Fruit fly (Drosophila melanogaster): ENCODE results near the gene Cyp4ae1.

The Cyp4ae1 gene

DNA sequence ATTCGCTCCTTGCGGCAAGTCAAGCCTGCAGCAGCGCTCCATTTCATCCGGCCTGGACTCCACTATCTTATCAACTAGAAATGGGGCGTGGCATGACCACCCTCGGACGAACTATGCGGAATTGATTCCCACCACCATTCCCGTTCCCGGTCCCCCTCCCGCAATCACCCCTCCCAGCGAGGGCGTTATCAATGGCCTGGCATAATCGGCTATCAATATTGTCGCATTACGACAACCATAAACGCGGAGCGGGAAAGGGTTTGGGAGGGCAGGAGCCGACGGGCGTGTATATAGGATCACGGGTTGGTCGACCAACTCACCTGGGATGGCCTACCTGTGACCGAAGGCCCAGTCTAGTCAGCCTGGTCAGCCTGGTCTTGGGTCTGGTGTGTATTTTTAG lies 14.4 kb downstream of the Cyp4ae1 start:
- TF ChIP-seq CG2120 (GFP tag; optimal IDR thresholded peaks at IDR 0.05) (no peak), CG7745 (tag; optimal IDR thresholded peaks at IDR 0.05) (no peak), CG34422 (GFP tag; IDR thresholded peaks at IDR 0.05) (no peak), sens (GFP tag) (peak; percentile 16), CG8290 (GFP tag; optimal IDR thresholded peaks at IDR 0.05) (no peak), CG8290 (tag; optimal IDR thresholded peaks at IDR 0.05) (peak in 1 of 2 experiments; percentile 8), Xbp1 (GFP tag; optimal IDR thresholded peaks at IDR 0.05) (no peak), D19B (GFP tag; optimal IDR thresholded peaks at IDR 0.05) (no peak), CG1602 (GFP tag; optimal IDR thresholded peaks at IDR 0.05) (no peak), sc (optimal IDR thresholded peaks at IDR 0.05) (no peak), sc (GFP tag; optimal IDR thresholded peaks at IDR 0.05) (no peak), CG10565 (GFP tag; optimal IDR thresholded peaks at IDR 0.05) (no peak), Fer1 (GFP tag; optimal IDR thresholded peaks at IDR 0.05) (no peak), CG4424 (GFP tag; optimal IDR thresholded peaks at IDR 0.05) (no peak), Med (GFP tag) (peak; percentile 50), ind (GFP tag; optimal IDR thresholded peaks at IDR 0.05) (no peak), Pdp1 (GFP tag; optimal IDR thresholded peaks at IDR 0.05) (peak in 1 of 2 experiments; percentile 54), CG6854 (GFP tag; optimal IDR thresholded peaks at IDR 0.05) (no peak), crol (GFP tag; IDR thresholded peaks at IDR 0.05) (peak; percentile 66), Mrtf (GFP tag; IDR thresholded peaks at IDR 0.05) (no peak), eve (GFP tag; optimal IDR thresholded peaks at IDR 0.05) (no peak), Hand (GFP tag; optimal IDR thresholded peaks at IDR 0.05) (no peak), bcd (GFP tag; optimal IDR thresholded peaks at IDR 0.05) (no peak), CG18262 (tag; optimal IDR thresholded peaks at IDR 0.05) (no peak), sug (tag; optimal IDR thresholded peaks at IDR 0.05) (peak; percentile 69), Dbx (GFP tag; IDR thresholded peaks at IDR 0.05) (no peak), grau (tag; optimal IDR thresholded peaks at IDR 0.05) (no peak), CG18764 (GFP tag; optimal IDR thresholded peaks at IDR 0.05) (no peak), tio (GFP tag; optimal IDR thresholded peaks at IDR 0.05) (no peak), CG6272 (GFP tag; IDR thresholded peaks at IDR 0.05) (no peak), Mad (GFP tag; optimal IDR thresholded peaks at IDR 0.05) (no peak), ci (GFP tag; IDR thresholded peaks at IDR 0.05) (no peak), sd (tag; optimal IDR thresholded peaks at IDR 0.05) (no peak), Poxn (GFP tag; IDR thresholded peaks at IDR 0.05) (no peak), sqz (GFP tag; optimal IDR thresholded peaks at IDR 0.05) (no peak), pho (GFP tag; optimal IDR thresholded peaks at IDR 0.05) (no peak), HmgZ (tag; optimal IDR thresholded peaks at IDR 0.05) (no peak), so (GFP tag; IDR thresholded peaks at IDR 0.05) (no peak), Hr3 (GFP tag; optimal IDR thresholded peaks at IDR 0.05) (no peak), CG10654 (GFP tag; optimal IDR thresholded peaks at IDR 0.05) (no peak), CG32772 (GFP tag; IDR thresholded peaks at IDR 0.05) (no peak)

DNA sequence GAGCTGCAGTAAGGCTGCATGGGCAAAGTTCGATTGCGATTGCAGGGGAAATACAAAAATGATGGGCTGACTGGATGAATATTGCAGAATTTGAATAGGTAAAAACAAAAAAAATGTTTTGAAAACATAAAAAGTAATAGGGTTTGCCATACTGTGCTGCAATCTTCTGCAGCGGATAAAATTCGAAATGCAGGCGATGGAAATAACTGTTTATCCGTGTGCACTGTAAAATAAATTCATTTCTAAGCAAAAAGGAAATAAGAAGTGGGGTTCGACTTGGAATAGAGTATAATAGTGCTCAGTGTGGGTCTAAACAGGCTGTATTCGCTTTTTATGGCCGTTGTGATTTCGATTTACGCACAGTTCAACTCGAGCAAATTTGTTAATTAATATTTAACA lies 15.0 kb downstream of the Cyp4ae1 start, which contains the start of gene CG14053:
Gene CG14053 (minus strand): TSS at position 101 of the 399 bp plus-strand sequence.
- TF ChIP-seq D19A (tag; optimal IDR thresholded peaks at IDR 0.05) (peak; percentile 23), so (GFP tag; IDR thresholded peaks at IDR 0.05) (no peak), Ets65A (GFP tag) (peak; percentile 19), CG12299 (tag; optimal IDR thresholded peaks at IDR 0.05) (no peak)
